Worm (Caenorhabditis elegans) whole organism, midembryonic: ENCODE measurements around the gene sre-32.

ENCODE experiments used
- T22C8.4 ChIP-seq: fragments of 200-800 bp; sonication (Bioruptor generic); IDR thresholded peaks from 2 replicates; pipeline ENCODE4 v1.3.6; 2022; ENCODE audit warnings: missing genetic modification characterization, missing compliant biosample characterization
- cog-1 ChIP-seq: sonication (generic microtip); optimal IDR thresholded peaks from 2 replicates; lab custom pipeline; 2016; ENCODE audit warnings: missing genetic modification characterization, missing compliant biosample characterization
- flt-1 ChIP-seq: fragments of 200-800 bp; sonication (Bioruptor generic); IDR thresholded peaks from 2 replicates; pipeline ENCODE4 v1.3.6; 2022; ENCODE audit warnings: missing genetic modification characterization, missing compliant biosample characterization
- klf-2 ChIP-seq: fragments of 200-800 bp; sonication (Bioruptor generic); conservative IDR thresholded peaks from 2 replicates; pipeline ENCODE4 v1.3.6; 2022; ENCODE audit warnings: missing genetic modification reagents, missing genetic modification characterization, missing compliant biosample characterization
- med-1 ChIP-seq: sonication (generic microtip); optimal IDR thresholded peaks from 2 replicates; lab custom pipeline; 2017; ENCODE audit warnings: missing genetic modification characterization, mild to moderate bottlenecking, missing compliant biosample characterization, antibody characterized with exemption, missing genetic modification reagents; ENCODE audit not compliant: insufficient read depth
- ref-1 ChIP-seq: fragments of 200-800 bp; sonication (Bioruptor generic); conservative IDR thresholded peaks from 2 replicates; pipeline ENCODE4 v1.3.6; 2022; ENCODE audit warnings: missing genetic modification reagents, missing genetic modification characterization, missing compliant biosample characterization
- tab-1 ChIP-seq: fragments of 200-800 bp; sonication (Bioruptor generic); IDR thresholded peaks from 2 replicates; pipeline ENCODE4 v1.3.6; 2022; ENCODE audit warnings: missing genetic modification characterization, missing compliant biosample characterization
- ztf-23 ChIP-seq: fragments of 200-800 bp; sonication (Bioruptor generic); IDR thresholded peaks from 2 replicates; pipeline ENCODE4 v1.3.6; 2022; ENCODE audit warnings: missing genetic modification reagents, missing genetic modification characterization, missing compliant biosample characterization
- ztf-29 ChIP-seq: fragments of 200-800 bp; sonication (Bioruptor generic); IDR thresholded peaks from 2 replicates; pipeline ENCODE4 v1.3.6; 2022; ENCODE audit warnings: missing genetic modification reagents, missing genetic modification characterization, missing compliant biosample characterization

Gene sre-32

ce11 chrII:12412417-12412816, 44.1 kb downstream of the sre-32 start, which contains the start of gene Y57A10C.1:
Gene Y57A10C.1, minus strand, starts transcription at chrII:12412517.
- TF ChIP-seq ref-1 (GFP tag; lab: Robert Waterston, UW): no peak
- TF ChIP-seq tab-1 (GFP tag; lab: Robert Waterston, UW): no peak
- no peak for TF ChIP-seq flt-1 (GFP tag; lab: Robert Waterston, UW)
- TF ChIP-seq cog-1: no peak
- TF ChIP-seq klf-2 (GFP tag; lab: Robert Waterston, UW): no peak
- TF ChIP-seq T22C8.4 (GFP tag; lab: Robert Waterston, UW): no peak
- TF ChIP-seq med-1 (GFP tag; lab: Kevin White, UChicago): no peak
- TF ChIP-seq ztf-29: no peak
- TF ChIP-seq ztf-23 (GFP tag; lab: Robert Waterston, UW): no peak

ce11 chrII:12410107-12410506, 46.4 kb downstream of the sre-32 start, which contains the start of gene F57G9.3:
Gene F57G9.3, minus strand, starts transcription at chrII:12410207.
- no peak for TF ChIP-seq ztf-23 (GFP tag; lab: Robert Waterston, UW)
- no peak for TF ChIP-seq ztf-29
- TF ChIP-seq klf-2 (GFP tag; lab: Robert Waterston, UW): no peak
- TF ChIP-seq tab-1 (GFP tag; lab: Robert Waterston, UW): no peak
- no peak for TF ChIP-seq ref-1 (GFP tag; lab: Robert Waterston, UW)
- no peak for TF ChIP-seq cog-1
- no peak for TF ChIP-seq flt-1 (GFP tag; lab: Robert Waterston, UW)
- TF ChIP-seq med-1 (GFP tag; lab: Kevin White, UChicago): no peak
- TF ChIP-seq T22C8.4 (GFP tag; lab: Robert Waterston, UW): no peak

ce11 chrII:12408717-12409116, 47.8 kb downstream of the sre-32 start, which contains the start of gene sre-31:
Gene sre-31, minus strand, starts transcription at chrII:12408817.
- TF ChIP-seq med-1 (GFP tag; lab: Kevin White, UChicago): no peak
- no peak for TF ChIP-seq tab-1 (GFP tag; lab: Robert Waterston, UW)
- no peak for TF ChIP-seq cog-1
- no peak for TF ChIP-seq klf-2 (GFP tag; lab: Robert Waterston, UW)
- TF ChIP-seq flt-1 (GFP tag; lab: Robert Waterston, UW): no peak
- TF ChIP-seq ztf-23 (GFP tag; lab: Robert Waterston, UW): no peak
- no peak for TF ChIP-seq ref-1 (GFP tag; lab: Robert Waterston, UW)
- TF ChIP-seq ztf-29: no peak
- TF ChIP-seq T22C8.4 (GFP tag; lab: Robert Waterston, UW): no peak

- TF ChIP-seq ztf-23 (GFP tag; lab: Robert Waterston, UW) (no peak), tab-1 (GFP tag; lab: Robert Waterston, UW) (no peak), ref-1 (GFP tag; lab: Robert Waterston, UW) (no peak), cog-1 (no peak), ztf-29 (no peak)
Observed at ce11 chrII:12406394-12406793, 50.1 kb downstream of the sre-32 start, which contains the start of gene sre-30. Gene sre-30, minus strand, starts transcription at chrII:12406494.
